Fruit fly (Drosophila melanogaster) whole organism, prepupa: ENCODE measurements around the gene CG10481.

Experiments
- CG10631 ChIP-seq: fragments of 200-800 bp; sonication (Bioruptor generic); optimal IDR thresholded peaks from 2 replicates; lab custom pipeline; 2016; ENCODE audit warnings: missing biosample characterization, missing genetic modification characterization
- CG11294 ChIP-seq: fragments of 200-800 bp; sonication (Bioruptor generic); IDR thresholded peaks from 2 replicates; pipeline ENCODE4 v1.3.6; 2022; ENCODE audit warnings: missing biosample characterization, missing genetic modification characterization
- CG11902 ChIP-seq: fragments of 200-800 bp; sonication (Bioruptor generic); optimal IDR thresholded peaks from 3 replicates; lab custom pipeline; 2016; ENCODE audit warnings: missing biosample characterization, missing genetic modification characterization
- CG15336 ChIP-seq: fragments of 200-800 bp; sonication (Bioruptor generic); IDR thresholded peaks from 2 replicates; pipeline ENCODE4 v1.3.6; 2022; ENCODE audit warnings: missing biosample characterization, missing genetic modification characterization
- CG16779 ChIP-seq: fragments of 200-800 bp; sonication (Bioruptor generic); optimal IDR thresholded peaks from 3 replicates; lab custom pipeline; 2017; ENCODE audit warnings: missing biosample characterization, mild to moderate bottlenecking, missing genetic modification characterization
- CG3032 ChIP-seq: fragments of 200-800 bp; optimal IDR thresholded peaks from 2 replicates; lab custom pipeline; 2019; ENCODE audit warnings: missing biosample characterization, mild to moderate bottlenecking, missing genetic modification characterization, moderate library complexity
- CG31627 ChIP-seq: fragments of 200-800 bp; sonication (Bioruptor generic); optimal IDR thresholded peaks from 3 replicates; lab custom pipeline; 2016; ENCODE audit warnings: missing biosample characterization, missing genetic modification characterization
- CG32006 ChIP-seq: fragments of 200-800 bp; sonication (Bioruptor generic); optimal IDR thresholded peaks from 3 replicates; lab custom pipeline; 2017; ENCODE audit warnings: missing biosample characterization, mild to moderate bottlenecking, missing genetic modification characterization
- CG34406 ChIP-seq: fragments of 200-800 bp; sonication (Bioruptor generic); optimal IDR thresholded peaks from 3 replicates; lab custom pipeline; 2016; ENCODE audit warnings: missing biosample characterization, missing genetic modification characterization
- CG3919 ChIP-seq: fragments of 200-800 bp; sonication (Bioruptor generic); optimal IDR thresholded peaks from 3 replicates; lab custom pipeline; 2016; ENCODE audit warnings: missing biosample characterization, missing genetic modification characterization
- CG4318 ChIP-seq: fragments of 200-800 bp; sonication (Bioruptor generic); optimal IDR thresholded peaks from 3 replicates; lab custom pipeline; 2017; ENCODE audit warnings: missing biosample characterization, mild to moderate bottlenecking, missing genetic modification characterization
- CG6163 ChIP-seq: fragments of 200-800 bp; sonication (Bioruptor generic); IDR thresholded peaks from 3 replicates; pipeline ENCODE4 v1.3.6; 2022; ENCODE audit warnings: missing biosample characterization, missing genetic modification characterization
- CG6276 ChIP-seq: fragments of 200-800 bp; sonication (Bioruptor generic); optimal IDR thresholded peaks from 2 replicates; lab custom pipeline; 2017; ENCODE audit warnings: missing biosample characterization, mild to moderate bottlenecking, missing genetic modification characterization
- CG6792 ChIP-seq: fragments of 200-800 bp; sonication (Bioruptor generic); optimal IDR thresholded peaks from 3 replicates; lab custom pipeline; 2016; ENCODE audit warnings: missing biosample characterization, missing genetic modification characterization
- CG6808 ChIP-seq: fragments of 200-800 bp; sonication (Bioruptor generic); optimal IDR thresholded peaks from 3 replicates; lab custom pipeline; 2017; ENCODE audit warnings: missing biosample characterization, missing genetic modification characterization, mild to moderate bottlenecking, moderate library complexity, missing genetic modification reagents
- CG7368 ChIP-seq: fragments of 200-800 bp; sonication (Bioruptor generic); optimal IDR thresholded peaks from 3 replicates; lab custom pipeline; 2016; ENCODE audit warnings: missing biosample characterization, missing genetic modification characterization
- CG8119 ChIP-seq: fragments of 200-800 bp; sonication (Bioruptor generic); IDR thresholded peaks from 3 replicates; pipeline ENCODE4 v1.3.6; 2022; ENCODE audit warnings: missing biosample characterization, missing genetic modification characterization
- CG8319 ChIP-seq: fragments of 200-800 bp; sonication (Bioruptor generic); optimal IDR thresholded peaks from 3 replicates; lab custom pipeline; 2016; ENCODE audit warnings: missing biosample characterization, missing genetic modification characterization
- CG8632 ChIP-seq: fragments of 200-800 bp; sonication (Bioruptor generic); optimal IDR thresholded peaks from 3 replicates; lab custom pipeline; 2016; ENCODE audit warnings: missing biosample characterization, missing genetic modification characterization
- CG9139 ChIP-seq: fragments of 200-800 bp; sonication (Bioruptor generic); optimal IDR thresholded peaks from 3 replicates; lab custom pipeline; 2017; ENCODE audit warnings: missing biosample characterization, mild to moderate bottlenecking, missing genetic modification characterization
- Eip75B ChIP-seq: fragments of 200-800 bp; sonication (Bioruptor generic); optimal IDR thresholded peaks from 3 replicates; lab custom pipeline; 2016; ENCODE audit warnings: missing biosample characterization, missing genetic modification characterization
- Eip78C ChIP-seq: fragments of 200-800 bp; sonication (Bioruptor generic); peaks from one replicate; lab custom pipeline; 2016; ENCODE audit warnings: missing biosample characterization, missing genetic modification characterization
- Eip93F ChIP-seq: fragments of 200-800 bp; sonication (Bioruptor generic); optimal IDR thresholded peaks from 2 replicates; lab custom pipeline; 2016; ENCODE audit warnings: missing biosample characterization, mild to moderate bottlenecking, missing genetic modification characterization
- Ets96B ChIP-seq: fragments of 200-800 bp; optimal IDR thresholded peaks from 2 replicates; lab custom pipeline; 2019; ENCODE audit warnings: missing biosample characterization, mild to moderate bottlenecking, missing genetic modification characterization, moderate library complexity
- Gug ChIP-seq: fragments of 200-800 bp; sonication (Bioruptor generic); IDR thresholded peaks from 2 replicates; pipeline ENCODE4 v1.3.6; 2022; ENCODE audit warnings: missing biosample characterization, missing genetic modification characterization
- Hr38 ChIP-seq: sonication (Bioruptor generic); optimal IDR thresholded peaks from 2 replicates; lab custom pipeline; 2016; ENCODE audit warnings: missing biosample characterization, missing genetic modification characterization
- Hr39 ChIP-seq: fragments of 200-800 bp; sonication (Bioruptor generic); optimal IDR thresholded peaks from 2 replicates; lab custom pipeline; 2016; ENCODE audit warnings: missing biosample characterization, missing genetic modification characterization
- Hr4 ChIP-seq: fragments of 200-800 bp; sonication (Bioruptor generic); optimal IDR thresholded peaks from 3 replicates; lab custom pipeline; 2016; ENCODE audit warnings: missing biosample characterization, missing genetic modification characterization
- OdsH ChIP-seq: fragments of 200-800 bp; sonication (Bioruptor generic); optimal IDR thresholded peaks from 3 replicates; lab custom pipeline; 2016; ENCODE audit warnings: missing biosample characterization, missing genetic modification characterization
- Smox ChIP-seq: fragments of 200-800 bp; sonication (Bioruptor generic); optimal IDR thresholded peaks from 3 replicates; lab custom pipeline; 2016; ENCODE audit warnings: missing biosample characterization, missing genetic modification characterization
- Sox14 ChIP-seq: fragments of 200-800 bp; sonication (Bioruptor generic); optimal IDR thresholded peaks from 3 replicates; lab custom pipeline; 2016; ENCODE audit warnings: missing biosample characterization, missing genetic modification characterization
- achi ChIP-seq: fragments of 200-800 bp; sonication (Bioruptor generic); optimal IDR thresholded peaks from 3 replicates; lab custom pipeline; 2016; ENCODE audit warnings: missing biosample characterization, missing genetic modification characterization
- acj6 ChIP-seq: fragments of 200-800 bp; sonication (Bioruptor generic); optimal IDR thresholded peaks from 3 replicates; lab custom pipeline; 2016; ENCODE audit warnings: missing biosample characterization, missing genetic modification characterization
- cyc ChIP-seq: fragments of 200-800 bp; sonication (Bioruptor generic); optimal IDR thresholded peaks from 3 replicates; lab custom pipeline; 2016; ENCODE audit warnings: missing biosample characterization, missing genetic modification characterization
- dac ChIP-seq: fragments of 200-800 bp; sonication (Bioruptor generic); optimal IDR thresholded peaks from 2 replicates; lab custom pipeline; 2017; ENCODE audit warnings: missing biosample characterization, mild to moderate bottlenecking, missing genetic modification characterization
- dsx ChIP-seq: fragments of 200-800 bp; optimal IDR thresholded peaks from 3 replicates; lab custom pipeline; 2019; ENCODE audit warnings: missing biosample characterization, mild to moderate bottlenecking, missing genetic modification characterization, moderate library complexity; ENCODE audit not compliant: poor library complexity, severe bottlenecking
- esn ChIP-seq: fragments of 200-800 bp; sonication (Bioruptor generic); optimal IDR thresholded peaks from 2 replicates; lab custom pipeline; 2016; ENCODE audit warnings: missing biosample characterization, mild to moderate bottlenecking, missing genetic modification characterization, moderate library complexity
- fd59A ChIP-seq: fragments of 200-800 bp; sonication (Bioruptor generic); optimal IDR thresholded peaks from 2 replicates; lab custom pipeline; 2017; ENCODE audit warnings: missing biosample characterization, mild to moderate bottlenecking, missing genetic modification characterization, missing genetic modification reagents
- fd85E ChIP-seq: fragments of 200-800 bp; sonication (Bioruptor generic); optimal IDR thresholded peaks from 3 replicates; lab custom pipeline; 2016; ENCODE audit warnings: missing biosample characterization, missing genetic modification characterization
- fkh ChIP-seq: fragments of 200-800 bp; sonication (Bioruptor generic); optimal IDR thresholded peaks from 3 replicates; lab custom pipeline; 2017; ENCODE audit warnings: missing biosample characterization, mild to moderate bottlenecking, missing genetic modification characterization, moderate library complexity
- lz ChIP-seq: fragments of 200-800 bp; sonication (Bioruptor generic); optimal IDR thresholded peaks from 3 replicates; lab custom pipeline; 2016; ENCODE audit warnings: missing biosample characterization, missing genetic modification characterization
- pdm3 ChIP-seq: fragments of 200-800 bp; sonication (Bioruptor generic); optimal IDR thresholded peaks from 3 replicates; lab custom pipeline; 2016; ENCODE audit warnings: missing biosample characterization, missing genetic modification characterization
- salr ChIP-seq, 2 experiments: fragments of 200-800 bp; sonication (Bioruptor generic); optimal IDR thresholded peaks; 3 replicates each; lab custom pipeline; 2016 to 2018; ENCODE audit warnings: missing biosample characterization in 2 of 2, missing genetic modification characterization in 2 of 2, mild to moderate bottlenecking in 1 of 2
- spab ChIP-seq: fragments of 200-800 bp; sonication (Bioruptor generic); optimal IDR thresholded peaks from 2 replicates; lab custom pipeline; 2017; ENCODE audit warnings: missing biosample characterization, mild to moderate bottlenecking, missing genetic modification characterization, missing genetic modification reagents
- ss ChIP-seq, 2 experiments: fragments of 200-800 bp; sonication (Bioruptor generic); optimal IDR thresholded peaks; 2 replicates in 1 of 2; 3 replicates in 1 of 2; lab custom pipeline; 2017 to 2018; ENCODE audit warnings: mild to moderate bottlenecking in 2 of 2, missing biosample characterization in 2 of 2, missing genetic modification characterization in 2 of 2, moderate library complexity in 1 of 2
- svp ChIP-seq: fragments of 200-800 bp; sonication (Bioruptor generic); peaks from one replicate; lab custom pipeline; 2016; ENCODE audit warnings: missing biosample characterization, missing genetic modification characterization
- vri ChIP-seq: fragments of 200-800 bp; sonication (Bioruptor generic); optimal IDR thresholded peaks from 3 replicates; lab custom pipeline; 2016; ENCODE audit warnings: missing biosample characterization, mild to moderate bottlenecking, missing genetic modification characterization

The CG10481 gene

dm6 chr2L:19895526-19896185, 3.3 kb upstream of the CG10481 start (continued):
- TF ChIP-seq CG16779 (tag; lab: Kevin White, UChicago) (peak; percentile 87), dac (peak; percentile 56), vri (no peak), CG15336 (GFP tag; lab: Robert Waterston, UW) (peak; percentile 76), svp (GFP tag; lab: Kevin White, UChicago) (peak; percentile 87), cyc (GFP tag; lab: Kevin White, UChicago) (peak; percentile 50), CG6276 (GFP tag; lab: Kevin White, UChicago) (peak; percentile 87), esn (GFP tag; lab: Kevin White, UChicago) (peak; percentile 87), CG11294 (GFP tag; lab: Robert Waterston, UW) (peak; percentile 21; the same call in 1 of the 2 replicates), CG6792 (GFP tag; lab: Kevin White, UChicago) (peak; percentile 83), fd59A (peak; percentile 71), Eip93F (no peak), Hr4 (GFP tag; lab: Kevin White, UChicago) (peak; percentile 88), CG4318 (GFP tag; lab: Kevin White, UChicago) (peak; percentile 90), OdsH (GFP tag; lab: Kevin White, UChicago) (peak; percentile 92), CG11902 (peak; percentile 39), CG34406 (peak; percentile 86), achi (GFP tag; lab: Kevin White, UChicago) (peak; percentile 88), CG31627 (peak; percentile 49), ss (GFP tag; optimal IDR thresholded peaks at IDR 0.05; lab: Kevin White, UChicago) (peak; percentile 26 to 75), Eip78C (peak; percentile 96)

dm6 chr2L:19894826-19895225, 2.5 kb upstream of the CG10481 start:
- TF ChIP-seq CG8632 (no peak), CG16779 (tag; lab: Kevin White, UChicago) (no peak), cyc (GFP tag; lab: Kevin White, UChicago) (no peak), lz (GFP tag; lab: Kevin White, UChicago) (no peak), Sox14 (GFP tag; lab: Kevin White, UChicago) (peak; percentile 4), CG10631 (GFP tag; lab: Kevin White, UChicago) (no peak), dsx (GFP tag; lab: Kevin White, UChicago) (no peak), vri (no peak), Smox (GFP tag; lab: Kevin White, UChicago) (no peak), Ets96B (tag; lab: Kevin White, UChicago) (peak; percentile 9), salr (GFP tag; optimal IDR thresholded peaks at IDR 0.05; lab: Kevin White, UChicago) (no peak), CG15336 (GFP tag; lab: Robert Waterston, UW) (peak; percentile 13; the same call in 1 of the 2 replicates), Hr4 (GFP tag; lab: Kevin White, UChicago) (peak; percentile 57), CG6276 (GFP tag; lab: Kevin White, UChicago) (no peak), Hr39 (GFP tag; lab: Kevin White, UChicago) (no peak), CG32006 (peak; percentile 38), CG8319 (GFP tag; lab: Kevin White, UChicago) (no peak), CG11902 (no peak), fkh (GFP tag; lab: Kevin White, UChicago) (no peak), Gug (GFP tag; lab: Robert Waterston, UW) (0 out of 2 replicates have a peak, but pooled peaks have one; percentile 13), pdm3 (GFP tag; lab: Kevin White, UChicago) (peak; percentile 15), fd59A (no peak), Eip93F (no peak), CG3032 (tag; lab: Kevin White, UChicago) (no peak), fd85E (no peak), achi (GFP tag; lab: Kevin White, UChicago) (no peak), dac (no peak), CG4318 (GFP tag; lab: Kevin White, UChicago) (no peak), spab (GFP tag; lab: Kevin White, UChicago) (no peak), CG6792 (GFP tag; lab: Kevin White, UChicago) (no peak), CG3919 (GFP tag; lab: Kevin White, UChicago) (peak; percentile 33), CG7368 (no peak), CG6808 (GFP tag; lab: Kevin White, UChicago) (no peak), acj6 (no peak), Eip78C (peak; percentile 56), svp (GFP tag; lab: Kevin White, UChicago) (no peak), Eip75B (GFP tag; lab: Kevin White, UChicago) (no peak), CG9139 (GFP tag; lab: Kevin White, UChicago) (no peak), CG6163 (GFP tag; lab: Robert Waterston, UW) (0 out of 3 replicates have a peak, but pooled peaks have one; percentile 12), Hr38 (no peak), CG31627 (no peak), CG8119 (GFP tag; lab: Robert Waterston, UW) (peak; percentile 56; the same call in 1 of the 3 replicates), CG34406 (no peak)
